Worm (Caenorhabditis elegans) whole organism, mixed stage, embryonic: ENCODE measurements around the gene F21G4.1.

ENCODE experiments used
- M03D4.4 ChIP-seq: sonication (generic microtip); optimal IDR thresholded peaks from 2 replicates; lab custom pipeline; 2017; ENCODE audit warnings: mild to moderate bottlenecking, missing genetic modification characterization, missing compliant biosample characterization
- bed-3 ChIP-seq: fragments of 200-800 bp; sonication (Bioruptor generic); optimal IDR thresholded peaks from 3 replicates; lab custom pipeline; 2018; ENCODE audit warnings: mild to moderate bottlenecking, missing genetic modification characterization, moderate library complexity, missing compliant biosample characterization
- ceh-39 ChIP-seq: fragments of 150-350 bp; optimal IDR thresholded peaks from 2 replicates; lab custom pipeline; 2014; ENCODE audit warnings: missing biosample characterization, missing genetic modification characterization
- ceh-43 ChIP-seq: fragments of 200-800 bp; sonication (Bioruptor generic); optimal IDR thresholded peaks from 2 replicates; lab custom pipeline; 2018; ENCODE audit warnings: mild to moderate bottlenecking, missing genetic modification characterization, moderate library complexity, missing compliant biosample characterization
- ceh-83 ChIP-seq: fragments of 200-800 bp; sonication (Bioruptor generic); optimal IDR thresholded peaks from 2 replicates; lab custom pipeline; 2018; ENCODE audit warnings: mild to moderate bottlenecking, missing genetic modification characterization, missing compliant biosample characterization
- ces-1 ChIP-seq: fragments of 150-350 bp; optimal IDR thresholded peaks from 2 replicates; lab custom pipeline; 2014; ENCODE audit warnings: missing biosample characterization, missing genetic modification reagents, missing genetic modification characterization
- cnd-1 ChIP-seq: fragments of 200-800 bp; sonication (Bioruptor generic); optimal IDR thresholded peaks from 2 replicates; lab custom pipeline; 2018; ENCODE audit warnings: mild to moderate bottlenecking, missing genetic modification characterization, missing compliant biosample characterization
- drap-1 ChIP-seq: fragments of 200-800 bp; sonication (Bioruptor generic); optimal IDR thresholded peaks from 3 replicates; lab custom pipeline; 2018; ENCODE audit warnings: mild to moderate bottlenecking, missing genetic modification characterization, missing compliant biosample characterization
- elt-1 ChIP-seq: sonication (generic microtip); optimal IDR thresholded peaks from 2 replicates; lab custom pipeline; 2017; ENCODE audit warnings: missing genetic modification characterization, mild to moderate bottlenecking, missing compliant biosample characterization, antibody characterized with exemption, moderate library complexity, borderline replicate concordance; ENCODE audit not compliant: insufficient read depth
- elt-3 ChIP-seq: fragments of 150-350 bp; optimal IDR thresholded peaks from 2 replicates; lab custom pipeline; 2014; ENCODE audit warnings: missing biosample characterization, missing genetic modification characterization
- flh-1 ChIP-seq: fragments of 200-800 bp; sonication (Bioruptor generic); optimal IDR thresholded peaks from 2 replicates; lab custom pipeline; 2018; ENCODE audit warnings: mild to moderate bottlenecking, missing genetic modification characterization, moderate library complexity, missing compliant biosample characterization
- hlh-1 ChIP-seq: fragments of 150-350 bp; optimal IDR thresholded peaks from 2 replicates; lab custom pipeline; 2014; ENCODE audit warnings: missing biosample characterization, missing genetic modification reagents, missing genetic modification characterization
- lin-13 ChIP-seq: fragments of 150-350 bp; optimal IDR thresholded peaks from 2 replicates; lab custom pipeline; 2014; ENCODE audit warnings: missing biosample characterization, missing genetic modification characterization
- lin-32 ChIP-seq: fragments of 200-800 bp; sonication (Bioruptor generic); optimal IDR thresholded peaks from 2 replicates; lab custom pipeline; 2018; ENCODE audit warnings: mild to moderate bottlenecking, missing genetic modification characterization, missing compliant biosample characterization
- mep-1 ChIP-seq: fragments of 150-350 bp; optimal IDR thresholded peaks from 2 replicates; lab custom pipeline; 2017; ENCODE audit warnings: missing biosample characterization, missing genetic modification reagents, missing genetic modification characterization, inconsistent platforms
- mls-2 ChIP-seq: sonication (generic microtip); optimal IDR thresholded peaks from 2 replicates; lab custom pipeline; 2016; ENCODE audit warnings: mild to moderate bottlenecking, missing genetic modification characterization, moderate library complexity, missing compliant biosample characterization
- nhr-2 ChIP-seq: fragments of 150-350 bp; optimal IDR thresholded peaks from 2 replicates; lab custom pipeline; 2014; ENCODE audit warnings: missing biosample characterization, missing genetic modification characterization
- nhr-237 ChIP-seq: fragments of 150-350 bp; optimal IDR thresholded peaks from 2 replicates; lab custom pipeline; 2014; ENCODE audit warnings: missing biosample characterization, missing genetic modification characterization
- nhr-28 ChIP-seq: fragments of 150-350 bp; optimal IDR thresholded peaks from 2 replicates; lab custom pipeline; 2014; ENCODE audit warnings: missing biosample characterization, missing genetic modification characterization
- nhr-76 ChIP-seq: sonication (generic microtip); optimal IDR thresholded peaks from 2 replicates; lab custom pipeline; 2017; ENCODE audit warnings: missing biosample characterization, missing genetic modification characterization
- pha-4 ChIP-seq: fragments of 150-350 bp; optimal IDR thresholded peaks from 2 replicates; lab custom pipeline; 2018; ENCODE audit warnings: missing biosample characterization, missing genetic modification reagents, missing genetic modification characterization
- sem-2 ChIP-seq: fragments of 200-800 bp; sonication (Bioruptor generic); optimal IDR thresholded peaks from 2 replicates; lab custom pipeline; 2018; ENCODE audit warnings: mild to moderate bottlenecking, missing genetic modification characterization, missing compliant biosample characterization
- snpc-4 ChIP-seq: fragments of 150-350 bp; optimal IDR thresholded peaks from 2 replicates; lab custom pipeline; 2014; ENCODE audit warnings: missing biosample characterization, missing genetic modification characterization
- sptf-1 ChIP-seq: sonication (generic microtip); optimal IDR thresholded peaks from 2 replicates; lab custom pipeline; 2017; ENCODE audit warnings: mild to moderate bottlenecking, missing genetic modification characterization, moderate library complexity, missing compliant biosample characterization
- tbx-8 ChIP-seq: fragments of 200-800 bp; sonication (Bioruptor generic); optimal IDR thresholded peaks from 2 replicates; lab custom pipeline; 2018; ENCODE audit warnings: mild to moderate bottlenecking, missing genetic modification characterization, moderate library complexity, missing compliant biosample characterization
- unc-39 ChIP-seq: fragments of 150-350 bp; optimal IDR thresholded peaks from 2 replicates; lab custom pipeline; 2014; ENCODE audit warnings: missing biosample characterization, missing genetic modification characterization
- unc-62 ChIP-seq: fragments of 150-350 bp; optimal IDR thresholded peaks from 2 replicates; lab custom pipeline; 2014; ENCODE audit warnings: missing biosample characterization, missing genetic modification reagents, missing genetic modification characterization
- zip-8 ChIP-seq: fragments of 150-350 bp; optimal IDR thresholded peaks from 2 replicates; lab custom pipeline; 2014; ENCODE audit warnings: missing biosample characterization, missing genetic modification characterization

The F21G4.1 gene

ce11 chrX:9892323-9892722 lies at the start of gene F21G4.1:
TSS of gene F21G4.1 (minus strand) at chrX:9892328.
- no peak for TF ChIP-seq nhr-76 (tag; lab: Kevin White, UChicago)
- TF ChIP-seq, all 35 proteins: peak for 0

ce11 chrX:9941379-9941778 lies 49.3 kb upstream of the F21G4.1 start:
- TF ChIP-seq tbx-8 (GFP tag; lab: Kevin White, UChicago), result no peak
- no peak for TF ChIP-seq drap-1 (GFP tag; lab: Kevin White, UChicago)
- no peak for TF ChIP-seq hlh-1 (tag; lab: Kevin White, UChicago)
- no peak for TF ChIP-seq sptf-1 (tag; lab: Kevin White, UChicago)
- no peak for TF ChIP-seq ceh-83 (GFP tag; lab: Kevin White, UChicago)
- TF ChIP-seq nhr-28 (tag; lab: Kevin White, UChicago), result no peak
- TF ChIP-seq pha-4 (tag; lab: Kevin White, UChicago), result no peak
- TF ChIP-seq mls-2 (tag; lab: Kevin White, UChicago), result no peak
- no peak for TF ChIP-seq unc-39 (tag; lab: Kevin White, UChicago)
- TF ChIP-seq elt-3 (tag; lab: Kevin White, UChicago), result no peak
- TF ChIP-seq mep-1 (tag; lab: Kevin White, UChicago), result no peak
- no peak for TF ChIP-seq nhr-2
- TF ChIP-seq elt-1 (tag; lab: Kevin White, UChicago), result no peak
- no peak for TF ChIP-seq bed-3
- TF ChIP-seq snpc-4 (tag; lab: Kevin White, UChicago), result no peak
- TF ChIP-seq cnd-1 (tag; lab: Kevin White, UChicago), result no peak
- TF ChIP-seq ceh-39, result no peak
- TF ChIP-seq unc-62 (GFP tag; lab: Kevin White, UChicago), result no peak
- TF ChIP-seq M03D4.4 (tag; lab: Kevin White, UChicago), result no peak
- TF ChIP-seq sem-2 (GFP tag; lab: Kevin White, UChicago), result no peak

- TF ChIP-seq flh-1 (no peak), ces-1 (GFP tag; lab: Kevin White, UChicago) (no peak), ceh-39 (no peak), unc-39 (tag; lab: Kevin White, UChicago) (no peak), sem-2 (GFP tag; lab: Kevin White, UChicago) (no peak), elt-1 (tag; lab: Kevin White, UChicago) (no peak), tbx-8 (GFP tag; lab: Kevin White, UChicago) (no peak), lin-32 (no peak), bed-3 (no peak), nhr-76 (tag; lab: Kevin White, UChicago) (no peak), drap-1 (GFP tag; lab: Kevin White, UChicago) (no peak), nhr-28 (tag; lab: Kevin White, UChicago) (no peak), ceh-43 (no peak), mep-1 (tag; lab: Kevin White, UChicago) (no peak), M03D4.4 (tag; lab: Kevin White, UChicago) (no peak), pha-4 (tag; lab: Kevin White, UChicago) (no peak), hlh-1 (tag; lab: Kevin White, UChicago) (no peak), mls-2 (tag; lab: Kevin White, UChicago) (no peak), zip-8 (tag; lab: Kevin White, UChicago) (no peak)
Observed at ce11 chrX:9940524-9940923, 48.4 kb upstream of the F21G4.1 start.

- TF ChIP-seq ceh-43 (no peak), nhr-2 (no peak), nhr-237 (tag; lab: Kevin White, UChicago) (no peak), snpc-4 (tag; lab: Kevin White, UChicago) (no peak), nhr-76 (tag; lab: Kevin White, UChicago) (no peak), ceh-83 (GFP tag; lab: Kevin White, UChicago) (no peak), hlh-1 (tag; lab: Kevin White, UChicago) (no peak), tbx-8 (GFP tag; lab: Kevin White, UChicago) (no peak), elt-1 (tag; lab: Kevin White, UChicago) (no peak), lin-13 (tag; lab: Kevin White, UChicago) (no peak), cnd-1 (tag; lab: Kevin White, UChicago) (no peak), lin-32 (no peak)
Observed at ce11 chrX:9938537-9938936, 46.4 kb upstream of the F21G4.1 start, which contains the start of the genes C17G1.5 and C17G1.14. TSS of gene C17G1.5 (plus strand) at chrX:9938802. TSS of gene C17G1.14 (plus strand) at chrX:9938813.

- TF ChIP-seq zip-8 (tag; lab: Kevin White, UChicago), result peak; percentile 20
- no peak for TF ChIP-seq nhr-2
Observed at ce11 chrX:9938091-9938490, 46.0 kb upstream of the F21G4.1 start.
